Fruit fly (Drosophila melanogaster) whole organism, wandering third instar larva: ENCODE measurements around the gene CG14383.
A peak's percentile ranks its signal among the peaks of the same experiment; 100 is the strongest.

ENCODE experiments used
- CrebA ChIP-seq: fragments of 200-800 bp; sonication (Bioruptor generic); optimal IDR thresholded peaks from 2 replicates; lab custom pipeline; 2016; ENCODE audit warnings: missing biosample characterization, mild to moderate bottlenecking, missing genetic modification characterization, borderline replicate concordance
- GATAd ChIP-seq: sonication (Bioruptor generic); optimal IDR thresholded peaks from 2 replicates; lab custom pipeline; 2016; ENCODE audit warnings: missing biosample characterization, missing genetic modification characterization
- Jra ChIP-seq: sonication (Bioruptor generic); optimal IDR thresholded peaks from 2 replicates; lab custom pipeline; 2016; ENCODE audit warnings: missing biosample characterization, missing genetic modification characterization
- Mio ChIP-seq: sonication (Bioruptor generic); optimal IDR thresholded peaks from 2 replicates; lab custom pipeline; 2016; ENCODE audit warnings: missing biosample characterization, missing genetic modification characterization
- Myc ChIP-seq: fragments of >200 bp; optimal IDR thresholded peaks from 2 replicates; lab custom pipeline; 2017
- N ChIP-seq: fragments of >200 bp; optimal IDR thresholded peaks from 2 replicates; lab custom pipeline; 2018; ENCODE audit warnings: missing biosample characterization, missing external identifiers, missing genetic modification characterization
- Vsx2 ChIP-seq: fragments of 200-300, 225-300 bp; sonication (Bioruptor generic); optimal IDR thresholded peaks from 2 replicates; lab custom pipeline; 2018; ENCODE audit warnings: missing biosample characterization, missing genetic modification characterization; ENCODE audit not compliant: partially characterized antibody
- brk ChIP-seq: fragments of 200-800 bp; sonication (Bioruptor generic); optimal IDR thresholded peaks from 2 replicates; lab custom pipeline; 2016; ENCODE audit warnings: missing biosample characterization, mild to moderate bottlenecking, missing genetic modification characterization
- dl ChIP-seq, 2 experiments: fragments of 175-275, 200-275 bp in 1 of 2; fragments of 200-275 bp in 1 of 2; sonication (Bioruptor generic); optimal IDR thresholded peaks; lab custom pipeline; 2018; ENCODE audit warnings: mild to moderate bottlenecking in 2 of 2, missing biosample characterization in 2 of 2, missing genetic modification characterization in 2 of 2, moderate library complexity in 2 of 2; ENCODE audit not compliant: partially characterized antibody in 2 of 2, insufficient read depth in 1 of 2
- fru ChIP-seq: fragments of 200-800 bp; sonication (Bioruptor generic); optimal IDR thresholded peaks from 3 replicates; lab custom pipeline; 2016; ENCODE audit warnings: missing biosample characterization, mild to moderate bottlenecking, missing genetic modification characterization
- psq ChIP-seq: fragments of 200-800 bp; sonication (Bioruptor generic); optimal IDR thresholded peaks from 3 replicates; lab custom pipeline; 2017; ENCODE audit warnings: missing biosample characterization, mild to moderate bottlenecking, missing genetic modification characterization, moderate library complexity
- rgr ChIP-seq: fragments of 200-800 bp; sonication (Bioruptor generic); optimal IDR thresholded peaks from 3 replicates; lab custom pipeline; 2016; ENCODE audit warnings: missing biosample characterization, mild to moderate bottlenecking, missing genetic modification characterization
- usp ChIP-seq: fragments of >200 bp; optimal IDR thresholded peaks from 2 replicates; lab custom pipeline; 2017; ENCODE audit warnings: missing biosample characterization, missing genetic modification characterization

- TF ChIP-seq Jra (GFP tag; lab: Kevin White, UChicago) (no peak), GATAd (GFP tag; lab: Kevin White, UChicago) (no peak), dl (GFP tag; optimal IDR thresholded peaks at IDR 0.05; lab: Kevin White, UChicago; ENCODE audit: insufficient read depth in 1 of 2, partially characterized antibody in 2 of 2) (no peak), Mio (GFP tag; lab: Kevin White, UChicago) (no peak), usp (GFP tag; lab: Kevin White, UChicago) (no peak), Myc (lab: Kevin White, UChicago) (no peak), psq (peak; percentile 7), rgr (GFP tag; lab: Kevin White, UChicago) (no peak), N (GFP tag; lab: Kevin White, UChicago) (peak; percentile 25), Vsx2 (GFP tag; lab: Kevin White, UChicago) (no peak), CrebA (GFP tag; lab: Kevin White, UChicago) (no peak), brk (GFP tag; lab: Kevin White, UChicago) (no peak), fru (no peak)
Observed at dm6 chr3R:12997550-12998233, 9.4 kb upstream of the CG14383 start, which contains the start of the genes CG17327, CG44194 and CG7518.
